Worm (Caenorhabditis elegans) whole organism, L2 larva: Measurements from ENCODE around the gene lrpc-1.

Experiments used
- C34F6.9 ChIP-seq: fragments of 150-350 bp; optimal IDR thresholded peaks from 2 replicates; lab custom pipeline; 2014; ENCODE audit warnings: missing biosample characterization, missing genetic modification characterization
- R02D3.7 ChIP-seq: fragments of 150-350 bp; optimal IDR thresholded peaks from 2 replicates; lab custom pipeline; 2014; ENCODE audit warnings: missing biosample characterization, missing genetic modification characterization
- Y55F3AM.14 ChIP-seq: fragments of 200-800 bp; sonication (Bioruptor generic); optimal IDR thresholded peaks from 2 replicates; lab custom pipeline; 2018; ENCODE audit warnings: mild to moderate bottlenecking, missing genetic modification characterization, missing compliant biosample characterization
- alr-1 ChIP-seq: fragments of 150-350 bp; optimal IDR thresholded peaks from 2 replicates; lab custom pipeline; 2014; ENCODE audit warnings: missing biosample characterization, missing genetic modification characterization
- blmp-1 ChIP-seq: sonication (generic microtip); optimal IDR thresholded peaks from 2 replicates; lab custom pipeline; 2017; ENCODE audit warnings: missing genetic modification characterization, mild to moderate bottlenecking, missing compliant biosample characterization, antibody characterized with exemption, moderate library complexity; ENCODE audit not compliant: insufficient read depth
- crh-2 ChIP-seq: sonication (generic microtip); optimal IDR thresholded peaks from 2 replicates; lab custom pipeline; 2017; ENCODE audit warnings: missing biosample characterization, missing genetic modification characterization
- dmd-4 ChIP-seq: sonication (generic microtip); optimal IDR thresholded peaks from 2 replicates; lab custom pipeline; 2017; ENCODE audit warnings: missing biosample characterization, missing genetic modification characterization
- egl-27 ChIP-seq: sonication (generic microtip); optimal IDR thresholded peaks from 3 replicates; lab custom pipeline; 2017; ENCODE audit warnings: missing biosample characterization, missing genetic modification reagents, missing genetic modification characterization
- fos-1 ChIP-seq: fragments of 150-350 bp; optimal IDR thresholded peaks from 2 replicates; lab custom pipeline; 2014; ENCODE audit warnings: missing biosample characterization, missing genetic modification characterization
- gmeb-1 ChIP-seq: fragments of 150-350 bp; optimal IDR thresholded peaks from 2 replicates; lab custom pipeline; 2014; ENCODE audit warnings: missing biosample characterization, missing genetic modification characterization
- lin-13 ChIP-seq: fragments of 150-350 bp; optimal IDR thresholded peaks from 2 replicates; lab custom pipeline; 2014; ENCODE audit warnings: missing biosample characterization, missing genetic modification reagents, missing genetic modification characterization
- lsy-2 ChIP-seq, 2 experiments: fragments of 150-350 bp in 1 of 2; sonication (generic microtip) in 1 of 2; optimal IDR thresholded peaks; 2 replicates each; lab custom pipeline; 2014 to 2017; ENCODE audit warnings: missing biosample characterization in 2 of 2, missing genetic modification characterization in 2 of 2
- mab-5 ChIP-seq: fragments of 150-350 bp; optimal IDR thresholded peaks from 2 replicates; lab custom pipeline; 2014; ENCODE audit warnings: missing biosample characterization, missing genetic modification characterization
- mbf-1 ChIP-seq: sonication (generic microtip); optimal IDR thresholded peaks from 2 replicates; lab custom pipeline; 2017; ENCODE audit warnings: missing biosample characterization, missing genetic modification characterization
- mdl-1 ChIP-seq, 2 experiments: fragments of 150-350 bp in 1 of 2; sonication (generic microtip) in 1 of 2; optimal IDR thresholded peaks; 2 replicates each; lab custom pipeline; 2017; ENCODE audit warnings: missing biosample characterization in 2 of 2, missing genetic modification characterization in 2 of 2
- nhr-10 ChIP-seq: sonication (generic microtip); optimal IDR thresholded peaks from 2 replicates; lab custom pipeline; 2017; ENCODE audit warnings: missing biosample characterization, missing genetic modification characterization
- nhr-11 ChIP-seq: fragments of 150-350 bp; optimal IDR thresholded peaks from 2 replicates; lab custom pipeline; 2014; ENCODE audit warnings: missing biosample characterization, missing genetic modification characterization
- nhr-12 ChIP-seq: fragments of 150-350 bp; optimal IDR thresholded peaks from 2 replicates; lab custom pipeline; 2014; ENCODE audit warnings: missing biosample characterization, missing genetic modification characterization
- nhr-21 ChIP-seq: fragments of 150-350 bp; optimal IDR thresholded peaks from 2 replicates; lab custom pipeline; 2014; ENCODE audit warnings: missing biosample characterization, missing genetic modification characterization
- nhr-23 ChIP-seq: fragments of 150-350 bp; optimal IDR thresholded peaks from 2 replicates; lab custom pipeline; 2014; ENCODE audit warnings: missing biosample characterization, missing genetic modification reagents, missing genetic modification characterization
- nhr-25 ChIP-seq: fragments of 150-350 bp; sonication (generic microtip); optimal IDR thresholded peaks from 3 replicates; lab custom pipeline; 2014; ENCODE audit warnings: missing biosample characterization, missing genetic modification characterization
- nhr-77 ChIP-seq: fragments of 150-350 bp; optimal IDR thresholded peaks from 2 replicates; lab custom pipeline; 2014; ENCODE audit warnings: missing biosample characterization, missing genetic modification characterization
- sem-4 ChIP-seq: fragments of 150-350 bp; optimal IDR thresholded peaks from 2 replicates; lab custom pipeline; 2014; ENCODE audit warnings: missing biosample characterization, missing genetic modification reagents, missing genetic modification characterization
- skn-1 ChIP-seq: sonication (generic microtip); optimal IDR thresholded peaks from 2 replicates; lab custom pipeline; 2017; ENCODE audit warnings: missing biosample characterization, missing genetic modification characterization
- sma-9 ChIP-seq, 2 experiments: fragments of 150-350 bp in 1 of 2; sonication (generic microtip) in 1 of 2; optimal IDR thresholded peaks; 2 replicates each; lab custom pipeline; 2014 to 2016; ENCODE audit warnings: missing genetic modification characterization in 2 of 2, mild to moderate bottlenecking in 1 of 2, missing biosample characterization in 1 of 2, missing compliant biosample characterization in 1 of 2, missing genetic modification reagents in 1 of 2, moderate library complexity in 1 of 2
- snpc-4 ChIP-seq: fragments of 150-350 bp; optimal IDR thresholded peaks from 2 replicates; lab custom pipeline; 2014; ENCODE audit warnings: missing biosample characterization, missing genetic modification characterization
- unc-39 ChIP-seq: fragments of 150-350 bp; optimal IDR thresholded peaks from 2 replicates; lab custom pipeline; 2014; ENCODE audit warnings: missing biosample characterization, missing genetic modification characterization
- unc-55 ChIP-seq: fragments of 150-350 bp; sonication (generic microtip); optimal IDR thresholded peaks from 3 replicates; lab custom pipeline; 2014; ENCODE audit warnings: missing biosample characterization, missing genetic modification reagents, missing genetic modification characterization
- unc-62 ChIP-seq: fragments of 150-350 bp; optimal IDR thresholded peaks from 2 replicates; lab custom pipeline; 2014; ENCODE audit warnings: missing biosample characterization, missing genetic modification reagents, missing genetic modification characterization
- ztf-1 ChIP-seq: fragments of 200-800 bp; sonication (Bioruptor generic); conservative IDR thresholded peaks from 2 replicates; pipeline ENCODE4 v1.3.6; 2022; ENCODE audit warnings: missing genetic modification characterization, missing compliant biosample characterization
- ztf-4 ChIP-seq: fragments of 150-350 bp; optimal IDR thresholded peaks from 2 replicates; lab custom pipeline; 2014; ENCODE audit warnings: missing biosample characterization, missing genetic modification characterization

The lrpc-1 gene

ce11 chrV:5647359-5647758 is 34.4 kb upstream of the lrpc-1 start, which contains the start of gene C14C11.4:
TSS of gene C14C11.4 (plus strand) at chrV:5647610.
- TF ChIP-seq unc-62 (GFP tag; lab: Kevin White, UChicago) (no peak), sem-4 (tag; lab: Kevin White, UChicago) (no peak), nhr-23 (tag; lab: Kevin White, UChicago) (no peak), nhr-12 (tag; lab: Kevin White, UChicago) (no peak), egl-27 (tag; lab: Kevin White, UChicago) (no peak), Y55F3AM.14 (GFP tag; lab: Kevin White, UChicago) (no peak), R02D3.7 (tag; lab: Kevin White, UChicago) (no peak), fos-1 (peak; percentile 81), crh-2 (peak; percentile 12), mbf-1 (tag; lab: Kevin White, UChicago) (no peak), alr-1 (tag; lab: Kevin White, UChicago) (no peak)
- TF ChIP-seq, all 48 proteins: peak for 2

- TF ChIP-seq unc-62 (GFP tag; lab: Kevin White, UChicago) (no peak), ztf-1 (GFP tag; lab: Robert Waterston, UW) (no peak), nhr-21 (tag; lab: Kevin White, UChicago) (no peak), Y55F3AM.14 (GFP tag; lab: Kevin White, UChicago) (no peak), egl-27 (tag; lab: Kevin White, UChicago) (no peak), alr-1 (tag; lab: Kevin White, UChicago) (no peak), nhr-11 (tag; lab: Kevin White, UChicago) (no peak), nhr-10 (tag; lab: Kevin White, UChicago) (no peak), nhr-25 (tag; lab: Kevin White, UChicago) (no peak), nhr-77 (tag; lab: Kevin White, UChicago) (no peak), nhr-12 (tag; lab: Kevin White, UChicago) (no peak), fos-1 (no peak), dmd-4 (tag; lab: Kevin White, UChicago) (no peak), ztf-4 (no peak), nhr-23 (tag; lab: Kevin White, UChicago) (no peak), blmp-1 (tag; lab: Kevin White, UChicago) (no peak), lsy-2 (tag; optimal IDR thresholded peaks at IDR 0.05; lab: Kevin White, UChicago) (no peak), sem-4 (tag; lab: Kevin White, UChicago) (no peak)
These were observed 31.2 kb upstream of the lrpc-1 start, which contains the start of gene srx-117 for ce11 chrV:5644171-5644570. TSS of gene srx-117 (plus strand) at chrV:5644471.

ce11 chrV:5634445-5634844 is 21.4 kb upstream of the lrpc-1 start:
- TF ChIP-seq fos-1 (peak; percentile 27), nhr-21 (tag; lab: Kevin White, UChicago) (no peak)

- TF ChIP-seq unc-39 (tag; lab: Kevin White, UChicago) = no peak
- TF ChIP-seq fos-1 = no peak
- TF ChIP-seq gmeb-1 (tag; lab: Kevin White, UChicago) = no peak
- TF ChIP-seq unc-55 (GFP tag; lab: Kevin White, UChicago) = peak; percentile 9
These were observed 17.8 kb upstream of the lrpc-1 start, which contains the start of gene acy-4 for ce11 chrV:5630792-5631191. TSS of gene acy-4 (minus strand) at chrV:5630892.

ce11 chrV:5628014-5628413 is 15.0 kb upstream of the lrpc-1 start:
- peak; percentile 4 for TF ChIP-seq mab-5 (tag; lab: Kevin White, UChicago)
- TF ChIP-seq dmd-4 (tag; lab: Kevin White, UChicago) = no peak

ce11 chrV:5621390-5621789 is 8.4 kb upstream of the lrpc-1 start, which contains the start of gene M03E7.1:
TSS of gene M03E7.1 (plus strand) at chrV:5621690.
- TF ChIP-seq blmp-1 (tag; lab: Kevin White, UChicago) = no peak
- TF ChIP-seq mdl-1 (tag; optimal IDR thresholded peaks at IDR 0.05; lab: Kevin White, UChicago) = no peak
- no peak for TF ChIP-seq lin-13
- TF ChIP-seq nhr-25 (tag; lab: Kevin White, UChicago) = no peak
- TF ChIP-seq skn-1 (tag; lab: Kevin White, UChicago) = no peak
- no peak for TF ChIP-seq sma-9 (GFP tag; optimal IDR thresholded peaks at IDR 0.05; lab: Kevin White, UChicago)
- TF ChIP-seq sma-9 (tag; optimal IDR thresholded peaks at IDR 0.05; lab: Kevin White, UChicago) = no peak
- no peak for TF ChIP-seq C34F6.9 (tag; lab: Kevin White, UChicago)
- no peak for TF ChIP-seq gmeb-1 (tag; lab: Kevin White, UChicago)
- no peak for TF ChIP-seq egl-27 (tag; lab: Kevin White, UChicago)
- TF ChIP-seq mbf-1 (tag; lab: Kevin White, UChicago) = no peak
- TF ChIP-seq lsy-2 (tag; optimal IDR thresholded peaks at IDR 0.05; lab: Kevin White, UChicago) = no peak
- no peak for TF ChIP-seq mab-5 (tag; lab: Kevin White, UChicago)
- no peak for TF ChIP-seq snpc-4 (tag; lab: Kevin White, UChicago)
- TF ChIP-seq, all 48 proteins: peak for 0
